Worm (Caenorhabditis elegans): ENCODE data around the gene F32D8.3.

Gene F32D8.3

ce11 chrV:10898107-10898506 lies 11.5 kb downstream of the F32D8.3 start, which contains the start of gene F32D8.7:
TSS of gene F32D8.7 (plus strand) at chrV:10898435.
- no peak for TF ChIP-seq unc-39 (tag; optimal IDR thresholded peaks at IDR 0.05)
- peak; percentile 15 for TF ChIP-seq unc-62 (GFP tag; optimal IDR thresholded peaks at IDR 0.05)
- no peak for TF ChIP-seq bed-3 (GFP tag; optimal IDR thresholded peaks at IDR 0.05)

ce11 chrV:10898629-10899028 lies 12.0 kb downstream of the F32D8.3 start:
- peak; percentile 64 for TF ChIP-seq elt-1 (tag; optimal IDR thresholded peaks at IDR 0.05; ENCODE audit: borderline replicate concordance, insufficient read depth)
- no peak for TF ChIP-seq mab-5 (tag; optimal IDR thresholded peaks at IDR 0.05)

- TF ChIP-seq tbx-8 (GFP tag; optimal IDR thresholded peaks at IDR 0.05) (no peak), ceh-43 (GFP tag; optimal IDR thresholded peaks at IDR 0.05) (no peak), ztf-11 (tag; optimal IDR thresholded peaks at IDR 0.05) (no peak), nhr-12 (tag; optimal IDR thresholded peaks at IDR 0.05) (no peak), hlh-1 (tag; optimal IDR thresholded peaks at IDR 0.05) (no peak), elt-3 (tag; optimal IDR thresholded peaks at IDR 0.05) (no peak), unc-39 (tag; optimal IDR thresholded peaks at IDR 0.05) (no peak), M03D4.4 (tag; optimal IDR thresholded peaks at IDR 0.05) (no peak), cnd-1 (tag; optimal IDR thresholded peaks at IDR 0.05) (no peak), mep-1 (tag; optimal IDR thresholded peaks at IDR 0.05) (no peak), drap-1 (GFP tag; optimal IDR thresholded peaks at IDR 0.05) (no peak), sptf-1 (tag; optimal IDR thresholded peaks at IDR 0.05) (no peak), lin-32 (GFP tag; optimal IDR thresholded peaks at IDR 0.05) (no peak), ham-2 (GFP tag; optimal IDR thresholded peaks at IDR 0.05) (no peak)
Measured at ce11 chrV:10901125-10901524, 14.5 kb downstream of the F32D8.3 start, which contains the start of gene spp-16. TSS of gene spp-16 (minus strand) at chrV:10901303.

- no peak for TF ChIP-seq blmp-1 (tag; optimal IDR thresholded peaks at IDR 0.05)
- no peak for TF ChIP-seq flh-1 (GFP tag; optimal IDR thresholded peaks at IDR 0.05)
- TF ChIP-seq unc-62 (GFP tag; optimal IDR thresholded peaks at IDR 0.05) = no peak
- TF ChIP-seq zip-8 (tag; optimal IDR thresholded peaks at IDR 0.05) = no peak
- TF ChIP-seq M03D4.4 (tag; optimal IDR thresholded peaks at IDR 0.05) = no peak
- no peak for TF ChIP-seq cnd-1 (tag; optimal IDR thresholded peaks at IDR 0.05)
- no peak for TF ChIP-seq sem-2 (GFP tag; optimal IDR thresholded peaks at IDR 0.05)
Measured at ce11 chrV:10902682-10903081, 16.0 kb downstream of the F32D8.3 start, which contains the start of gene F32D8.8. TSS of gene F32D8.8 (minus strand) at chrV:10902782.

- TF ChIP-seq cnd-1 (tag; optimal IDR thresholded peaks at IDR 0.05) = no peak
- peak; percentile 48 for TF ChIP-seq ces-1 (GFP tag; optimal IDR thresholded peaks at IDR 0.05)
- no peak for TF ChIP-seq unc-62 (GFP tag; optimal IDR thresholded peaks at IDR 0.05)
- TF ChIP-seq bed-3 (GFP tag; optimal IDR thresholded peaks at IDR 0.05) = no peak
- TF ChIP-seq unc-120 (tag; optimal IDR thresholded peaks at IDR 0.05; ENCODE audit: poor library complexity, severe bottlenecking) = no peak
- no peak for TF ChIP-seq mep-1 (tag; optimal IDR thresholded peaks at IDR 0.05)
Measured at ce11 chrV:10903748-10904147, 17.1 kb downstream of the F32D8.3 start, which contains the start of gene F32D8.15. TSS of gene F32D8.15 (plus strand) at chrV:10904048.

- TF ChIP-seq elt-3 (tag; optimal IDR thresholded peaks at IDR 0.05) = no peak
- TF ChIP-seq ces-1 (GFP tag; optimal IDR thresholded peaks at IDR 0.05) = peak; percentile 68
- no peak for TF ChIP-seq unc-39 (tag; optimal IDR thresholded peaks at IDR 0.05)
- TF ChIP-seq drap-1 (GFP tag; optimal IDR thresholded peaks at IDR 0.05) = no peak
- TF ChIP-seq bed-3 (GFP tag; optimal IDR thresholded peaks at IDR 0.05) = no peak
- TF ChIP-seq mep-1 (tag; optimal IDR thresholded peaks at IDR 0.05) = no peak
- TF ChIP-seq elt-1 (tag; optimal IDR thresholded peaks at IDR 0.05; ENCODE audit: borderline replicate concordance, insufficient read depth) = no peak
- TF ChIP-seq ztf-11 (tag; optimal IDR thresholded peaks at IDR 0.05) = no peak
- no peak for TF ChIP-seq ham-2 (GFP tag; optimal IDR thresholded peaks at IDR 0.05)
- no peak for TF ChIP-seq M03D4.4 (tag; optimal IDR thresholded peaks at IDR 0.05)
- TF ChIP-seq cnd-1 (tag; optimal IDR thresholded peaks at IDR 0.05) = no peak
- TF ChIP-seq mab-5 (tag; optimal IDR thresholded peaks at IDR 0.05) = no peak
- TF ChIP-seq nhr-12 (tag; optimal IDR thresholded peaks at IDR 0.05) = no peak
- no peak for TF ChIP-seq nhr-76 (tag; optimal IDR thresholded peaks at IDR 0.05)
- peak; percentile 6 for TF ChIP-seq unc-120 (tag; optimal IDR thresholded peaks at IDR 0.05; ENCODE audit: poor library complexity, severe bottlenecking)
- no peak for TF ChIP-seq flh-1 (GFP tag; optimal IDR thresholded peaks at IDR 0.05)
- TF ChIP-seq nhr-28 (tag; optimal IDR thresholded peaks at IDR 0.05) = no peak
- no peak for TF ChIP-seq nhr-2 (tag; optimal IDR thresholded peaks at IDR 0.05)
Measured at ce11 chrV:10904795-10905194, 18.2 kb downstream of the F32D8.3 start.

Measured in whole organism, mixed stage, embryonic.